Worm (Caenorhabditis elegans) whole organism, mixed stage, embryonic: ENCODE measurements around the gene B0495.7.

ENCODE experiments used
- ceh-43 ChIP-seq: fragments of 200-800 bp; sonication (Bioruptor generic); optimal IDR thresholded peaks from 2 replicates; lab custom pipeline; 2018; ENCODE audit warnings: mild to moderate bottlenecking, missing genetic modification characterization, moderate library complexity, missing compliant biosample characterization
- elt-3 ChIP-seq: fragments of 150-350 bp; optimal IDR thresholded peaks from 2 replicates; lab custom pipeline; 2014; ENCODE audit warnings: missing biosample characterization, missing genetic modification characterization
- lsy-2 ChIP-seq: fragments of 150-350 bp; optimal IDR thresholded peaks from 2 replicates; lab custom pipeline; 2014; ENCODE audit warnings: missing biosample characterization, missing genetic modification characterization
- nhr-76 ChIP-seq: sonication (generic microtip); optimal IDR thresholded peaks from 2 replicates; lab custom pipeline; 2017; ENCODE audit warnings: missing biosample characterization, missing genetic modification characterization
- sptf-1 ChIP-seq: sonication (generic microtip); optimal IDR thresholded peaks from 2 replicates; lab custom pipeline; 2017; ENCODE audit warnings: mild to moderate bottlenecking, missing genetic modification characterization, moderate library complexity, missing compliant biosample characterization

ce11 chrII:7666338-7666737 is 38.7 kb downstream of the B0495.7 start:
- no peak for TF ChIP-seq lsy-2 (tag; lab: Kevin White, UChicago)
- TF ChIP-seq elt-3 = no peak
- TF ChIP-seq nhr-76 = no peak
- TF ChIP-seq ceh-43 (GFP tag; lab: Kevin White, UChicago) = no peak
- no peak for TF ChIP-seq sptf-1
